Worm (Caenorhabditis elegans) whole organism, L4 larva: ENCODE results near the gene vnut-1.

Experiments used
- F10B5.3 ChIP-seq: sonication (generic microtip); optimal IDR thresholded peaks from 2 replicates; lab custom pipeline; 2016; ENCODE audit warnings: mild to moderate bottlenecking, missing genetic modification characterization, missing compliant biosample characterization
- F26F4.8 ChIP-seq: fragments of 200-800 bp; sonication (Bioruptor generic); conservative IDR thresholded peaks from 2 replicates; pipeline ENCODE4 v1.3.6; 2022; ENCODE audit warnings: missing genetic modification characterization, missing compliant biosample characterization
- F37D6.2 ChIP-seq: sonication (generic microtip); optimal IDR thresholded peaks from 2 replicates; lab custom pipeline; 2016; ENCODE audit warnings: mild to moderate bottlenecking, missing genetic modification characterization, missing compliant biosample characterization
- F44E2.7 ChIP-seq: fragments of 200-800 bp; sonication (Bioruptor generic); IDR thresholded peaks from 2 replicates; pipeline ENCODE4 v2.1.2; 2022; ENCODE audit warnings: missing genetic modification characterization, missing compliant biosample characterization
- F49E8.2 ChIP-seq: sonication (generic microtip); optimal IDR thresholded peaks from 2 replicates; lab custom pipeline; 2016; ENCODE audit warnings: missing compliant biosample characterization, mild to moderate bottlenecking, missing genetic modification characterization, borderline replicate concordance
- R02D3.7 ChIP-seq: fragments of 150-350 bp; sonication (generic microtip); optimal IDR thresholded peaks from 3 replicates; lab custom pipeline; 2014; ENCODE audit warnings: missing biosample characterization, missing genetic modification characterization
- T20F7.1 ChIP-seq: fragments of 200-800 bp; sonication (Bioruptor generic); optimal IDR thresholded peaks from 2 replicates; lab custom pipeline; 2018; ENCODE audit warnings: mild to moderate bottlenecking, missing genetic modification characterization, missing compliant biosample characterization
- Y48G9A.11 ChIP-seq: fragments of 200-800 bp; sonication (Bioruptor generic); IDR thresholded peaks from 2 replicates; pipeline ENCODE4 v1.3.6; 2022; ENCODE audit warnings: missing genetic modification reagents, missing genetic modification characterization, missing compliant biosample characterization
- Y75B8A.6 ChIP-seq: fragments of 200-800 bp; sonication (Bioruptor generic); IDR thresholded peaks from 2 replicates; pipeline ENCODE4 v1.3.6; 2022; ENCODE audit warnings: missing genetic modification reagents, missing genetic modification characterization, missing compliant biosample characterization
- ZK546.5 ChIP-seq, 2 experiments: sonication (generic microtip); optimal IDR thresholded peaks; 2 replicates each; lab custom pipeline; 2017; ENCODE audit warnings: missing biosample characterization in 2 of 2, missing genetic modification characterization in 2 of 2
- aha-1 ChIP-seq: fragments of 150-350 bp; peaks from one replicate; lab custom pipeline; 2014; ENCODE audit warnings: missing biosample characterization, missing genetic modification characterization
- arid-1 ChIP-seq: fragments of 200-800 bp; sonication (Bioruptor generic); conservative IDR thresholded peaks from 2 replicates; pipeline ENCODE4 v1.3.6; 2022; ENCODE audit warnings: missing genetic modification reagents, missing genetic modification characterization, missing compliant biosample characterization
- ceh-44 ChIP-seq: fragments of 200-800 bp; sonication (Bioruptor generic); IDR thresholded peaks from 2 replicates; pipeline ENCODE4 v1.3.6; 2022; ENCODE audit warnings: missing genetic modification reagents, missing genetic modification characterization, missing compliant biosample characterization
- ceh-82 ChIP-seq: sonication (generic microtip); optimal IDR thresholded peaks from 2 replicates; lab custom pipeline; 2017; ENCODE audit warnings: missing biosample characterization, missing genetic modification characterization
- ctbp-1 ChIP-seq: fragments of 200-800 bp; sonication (Bioruptor generic); IDR thresholded peaks from 2 replicates; pipeline ENCODE4 v1.3.6; 2022; ENCODE audit warnings: missing genetic modification reagents, missing genetic modification characterization, missing compliant biosample characterization
- daf-12 ChIP-seq: fragments of 150-350 bp; optimal IDR thresholded peaks from 2 replicates; lab custom pipeline; 2014; ENCODE audit warnings: missing biosample characterization, missing genetic modification reagents, missing genetic modification characterization
- daf-16 ChIP-seq, 3 experiments: sonication (generic microtip); optimal IDR thresholded peaks; 2 replicates each; lab custom pipeline; 2016 to 2017; ENCODE audit warnings: missing genetic modification characterization in 3 of 3, missing genetic modification reagents in 3 of 3, mild to moderate bottlenecking in 2 of 3, missing compliant biosample characterization in 2 of 3, missing biosample characterization in 1 of 3, moderate library complexity in 1 of 3
- dmd-6 ChIP-seq: fragments of 200-800 bp; sonication (Bioruptor generic); IDR thresholded peaks from 2 replicates; pipeline ENCODE4 v1.3.6; 2022; ENCODE audit warnings: missing genetic modification reagents, missing genetic modification characterization, missing compliant biosample characterization
- dmd-8 ChIP-seq: fragments of 200-800 bp; sonication (Bioruptor generic); IDR thresholded peaks from 2 replicates; pipeline ENCODE4 v1.3.6; 2022; ENCODE audit warnings: missing genetic modification characterization, missing compliant biosample characterization
- dmd-9 ChIP-seq: fragments of 200-800 bp; sonication (Bioruptor generic); IDR thresholded peaks from 2 replicates; pipeline ENCODE4 v1.3.6; 2022; ENCODE audit warnings: missing genetic modification reagents, missing genetic modification characterization, missing compliant biosample characterization
- duxl-1 ChIP-seq: sonication (generic microtip); optimal IDR thresholded peaks from 2 replicates; lab custom pipeline; 2016; ENCODE audit warnings: mild to moderate bottlenecking, missing genetic modification characterization, moderate library complexity, missing compliant biosample characterization; ENCODE audit not compliant: poor library complexity
- egl-43 ChIP-seq: fragments of 200-800 bp; sonication (Bioruptor generic); IDR thresholded peaks from 2 replicates; pipeline ENCODE4 v1.3.6; 2022; ENCODE audit warnings: missing genetic modification reagents, missing genetic modification characterization, missing compliant biosample characterization
- fkh-10 ChIP-seq: fragments of 150-350 bp; optimal IDR thresholded peaks from 2 replicates; lab custom pipeline; 2014; ENCODE audit warnings: missing biosample characterization, missing genetic modification reagents, missing genetic modification characterization
- hif-1 ChIP-seq, 2 experiments: sonication (generic microtip); optimal IDR thresholded peaks; 2 replicates each; lab custom pipeline; 2016 to 2017; ENCODE audit warnings: missing compliant biosample characterization in 2 of 2, missing genetic modification characterization in 2 of 2, missing genetic modification reagents in 2 of 2, missing genotype in 2 of 2, mild to moderate bottlenecking in 1 of 2
- hmg-1.1 ChIP-seq: fragments of 200-800 bp; sonication (Bioruptor generic); IDR thresholded peaks from 2 replicates; pipeline ENCODE4 v1.3.6; 2022; ENCODE audit warnings: missing genetic modification reagents, missing genetic modification characterization, missing compliant biosample characterization
- jun-1 ChIP-seq: fragments of 150-350 bp; optimal IDR thresholded peaks from 2 replicates; lab custom pipeline; 2014; ENCODE audit warnings: missing biosample characterization, missing genetic modification reagents, missing genetic modification characterization
- lin-29 ChIP-seq: fragments of 200-800 bp; sonication (Bioruptor generic); IDR thresholded peaks from 2 replicates; pipeline ENCODE4 v1.3.6; 2022; ENCODE audit warnings: missing genetic modification reagents, missing genetic modification characterization, missing compliant biosample characterization
- lin-38 ChIP-seq: fragments of 200-800 bp; sonication (Bioruptor generic); IDR thresholded peaks from 2 replicates; pipeline ENCODE4 v1.3.6; 2022; ENCODE audit warnings: missing genetic modification reagents, missing genetic modification characterization, missing compliant biosample characterization
- lin-39 ChIP-seq: fragments of 150-350 bp; optimal IDR thresholded peaks from 2 replicates; lab custom pipeline; 2014; ENCODE audit warnings: missing biosample characterization, missing genetic modification reagents, missing genetic modification characterization
- lir-3 ChIP-seq: sonication (generic microtip); optimal IDR thresholded peaks from 2 replicates; lab custom pipeline; 2016; ENCODE audit warnings: mild to moderate bottlenecking, missing genetic modification characterization, missing compliant biosample characterization
- lsy-2 ChIP-seq, 2 experiments: fragments of 150-350 bp in 1 of 2; sonication (generic microtip) in 1 of 2; optimal IDR thresholded peaks; 2 replicates each; lab custom pipeline; 2014 to 2017; ENCODE audit warnings: missing biosample characterization in 2 of 2, missing genetic modification characterization in 2 of 2
- mdt-29 ChIP-seq: fragments of 200-800 bp; sonication (Bioruptor generic); IDR thresholded peaks from 2 replicates; pipeline ENCODE4 v1.3.6; 2022; ENCODE audit warnings: missing genetic modification reagents, missing genetic modification characterization, missing compliant biosample characterization
- mxl-3 ChIP-seq: fragments of 200-800 bp; sonication (Bioruptor generic); optimal IDR thresholded peaks from 2 replicates; lab custom pipeline; 2018; ENCODE audit warnings: mild to moderate bottlenecking, missing genetic modification characterization, missing compliant biosample characterization
- nhr-102 ChIP-seq: sonication (generic microtip); optimal IDR thresholded peaks from 2 replicates; lab custom pipeline; 2016; ENCODE audit warnings: mild to moderate bottlenecking, missing genetic modification characterization, moderate library complexity, missing compliant biosample characterization
- nhr-237 ChIP-seq: sonication (generic microtip); optimal IDR thresholded peaks from 2 replicates; lab custom pipeline; 2017; ENCODE audit warnings: missing biosample characterization, missing genetic modification characterization
- nhr-25 ChIP-seq: sonication (generic microtip); optimal IDR thresholded peaks from 2 replicates; lab custom pipeline; 2017; ENCODE audit warnings: missing genetic modification characterization, mild to moderate bottlenecking, missing compliant biosample characterization, antibody characterized with exemption, moderate library complexity, borderline replicate concordance; ENCODE audit not compliant: insufficient read depth
- nhr-28 ChIP-seq: fragments of 150-350 bp; optimal IDR thresholded peaks from 2 replicates; lab custom pipeline; 2014; ENCODE audit warnings: missing biosample characterization, missing genetic modification characterization
- nhr-41 ChIP-seq: fragments of 200-800 bp; sonication (Bioruptor generic); IDR thresholded peaks from 2 replicates; pipeline ENCODE4 v1.3.6; 2022; ENCODE audit warnings: missing genetic modification reagents, missing genetic modification characterization, missing compliant biosample characterization
- nhr-42 ChIP-seq: fragments of 200-800 bp; sonication (Bioruptor generic); IDR thresholded peaks from 2 replicates; pipeline ENCODE4 v1.3.6; 2022; ENCODE audit warnings: missing genetic modification characterization, missing compliant biosample characterization
- nhr-76 ChIP-seq: fragments of 150-350 bp; optimal IDR thresholded peaks from 2 replicates; lab custom pipeline; 2014; ENCODE audit warnings: missing biosample characterization, missing genetic modification characterization
- pha-4 ChIP-seq, 2 experiments: fragments of 150-350 bp in 1 of 2; fragments of 200-800 bp in 1 of 2; sonication (Bioruptor generic) in 1 of 2; IDR thresholded peaks in 1 of 2; optimal IDR thresholded peaks in 1 of 2; 2 replicates each; pipeline versions ENCODE4 v1.3.6 to Lab custom; 2014 to 2022; ENCODE audit warnings: missing genetic modification characterization in 2 of 2, missing genetic modification reagents in 2 of 2, missing biosample characterization in 1 of 2, missing compliant biosample characterization in 1 of 2
- rbr-2 ChIP-seq: sonication (generic microtip); optimal IDR thresholded peaks from 2 replicates; lab custom pipeline; 2016; ENCODE audit warnings: missing genotype, missing genetic modification characterization, missing compliant biosample characterization
- sdz-12 ChIP-seq: fragments of 200-800 bp; sonication (Bioruptor generic); optimal IDR thresholded peaks from 2 replicates; lab custom pipeline; 2018; ENCODE audit warnings: mild to moderate bottlenecking, missing genetic modification characterization, missing compliant biosample characterization
- tag-97 ChIP-seq: fragments of 200-800 bp; sonication (Bioruptor generic); IDR thresholded peaks from 2 replicates; pipeline ENCODE4 v1.3.6; 2022; ENCODE audit warnings: missing genetic modification characterization, missing compliant biosample characterization
- tra-1 ChIP-seq: fragments of 200-800 bp; sonication (Bioruptor generic); IDR thresholded peaks from 2 replicates; pipeline ENCODE4 v1.3.6; 2022; ENCODE audit warnings: missing genetic modification reagents, missing genetic modification characterization, missing compliant biosample characterization
- zag-1 ChIP-seq: fragments of 150-350 bp; optimal IDR thresholded peaks from 2 replicates; lab custom pipeline; 2014; ENCODE audit warnings: missing biosample characterization, missing genetic modification characterization
- zip-11 ChIP-seq: fragments of 200-800 bp; sonication (Bioruptor generic); IDR thresholded peaks from 2 replicates; pipeline ENCODE4 v1.3.6; 2022; ENCODE audit warnings: missing genetic modification characterization, missing compliant biosample characterization
- zip-2 ChIP-seq: fragments of 150-350 bp; optimal IDR thresholded peaks from 2 replicates; lab custom pipeline; 2014; ENCODE audit warnings: missing biosample characterization, missing genetic modification characterization
- ztf-11 ChIP-seq: fragments of 150-350 bp; optimal IDR thresholded peaks from 2 replicates; lab custom pipeline; 2014; ENCODE audit warnings: missing biosample characterization, missing genetic modification characterization
- ztf-7 ChIP-seq: fragments of 150-350 bp; optimal IDR thresholded peaks from 2 replicates; lab custom pipeline; 2014; ENCODE audit warnings: missing biosample characterization, missing genetic modification characterization

Gene vnut-1

ce11 chrII:14496809-14497208 is 7.2 kb downstream of the vnut-1 start:
- TF ChIP-seq mdt-29 (GFP tag; lab: Robert Waterston, UW): peak; percentile 77; the same call in 1 of the 2 replicates
- TF ChIP-seq Y75B8A.6 (GFP tag; lab: Robert Waterston, UW): peak; percentile 44; the same call in 1 of the 2 replicates
- TF ChIP-seq T20F7.1 (GFP tag; lab: Kevin White, UChicago): peak; percentile 74
- peak; percentile 94 for TF ChIP-seq F26F4.8 (GFP tag; lab: Robert Waterston, UW)
- no peak for TF ChIP-seq ztf-11 (tag; lab: Kevin White, UChicago)
- peak; percentile 86 for TF ChIP-seq hmg-1.1
- peak; percentile 76 for TF ChIP-seq dmd-9 (GFP tag; lab: Robert Waterston, UW)
- peak; percentile 60 to 92 for TF ChIP-seq daf-16 (GFP tag; optimal IDR thresholded peaks at IDR 0.05; lab: Kevin White, UChicago)
- TF ChIP-seq daf-16 (tag; optimal IDR thresholded peaks at IDR 0.05; lab: Kevin White, UChicago): peak; percentile 77
- peak; percentile 39 to 84 for TF ChIP-seq lsy-2 (tag; optimal IDR thresholded peaks at IDR 0.05; lab: Kevin White, UChicago)
- TF ChIP-seq jun-1 (tag; lab: Kevin White, UChicago): no peak
- TF ChIP-seq Y48G9A.11: peak; percentile 81
- TF ChIP-seq ceh-44: peak; percentile 90
- peak; percentile 78 for TF ChIP-seq F49E8.2 (tag; lab: Kevin White, UChicago)
- no peak for TF ChIP-seq fkh-10 (GFP tag; lab: Kevin White, UChicago)
- peak; percentile 91 for TF ChIP-seq nhr-28 (tag; lab: Kevin White, UChicago)
- TF ChIP-seq sdz-12 (GFP tag; lab: Kevin White, UChicago): peak; percentile 59
- TF ChIP-seq dmd-6 (GFP tag; lab: Robert Waterston, UW): peak; percentile 70
- peak; percentile 85 for TF ChIP-seq lin-38 (GFP tag; lab: Robert Waterston, UW)
- TF ChIP-seq nhr-76 (tag; lab: Kevin White, UChicago): no peak
- peak; percentile 90 for TF ChIP-seq tra-1 (GFP tag; lab: Robert Waterston, UW)
- no peak for TF ChIP-seq ZK546.5 (tag; optimal IDR thresholded peaks at IDR 0.05; lab: Kevin White, UChicago)
- TF ChIP-seq arid-1 (GFP tag; lab: Robert Waterston, UW): peak; percentile 87
- TF ChIP-seq nhr-237 (tag; lab: Kevin White, UChicago): no peak
- TF ChIP-seq lin-29: peak; percentile 63
- TF ChIP-seq nhr-25 (tag; lab: Kevin White, UChicago): peak; percentile 80
- peak; percentile 77 for TF ChIP-seq rbr-2
- TF ChIP-seq zip-11 (GFP tag; lab: Robert Waterston, UW): 0 out of 2 replicates have a peak, but pooled peaks have one; percentile 37
- peak; percentile 87 for TF ChIP-seq nhr-41
- peak; percentile 7 for TF ChIP-seq R02D3.7 (tag; lab: Kevin White, UChicago)
- TF ChIP-seq nhr-102 (tag; lab: Kevin White, UChicago): peak; percentile 89
- TF ChIP-seq aha-1 (tag; lab: Kevin White, UChicago): peak; percentile 99
- no peak for TF ChIP-seq ceh-82 (tag; lab: Kevin White, UChicago)
- TF ChIP-seq lin-39 (tag; lab: Kevin White, UChicago): no peak
- peak; percentile 41 for TF ChIP-seq zip-2 (tag; lab: Kevin White, UChicago)
- TF ChIP-seq zag-1 (tag; lab: Kevin White, UChicago): no peak
- TF ChIP-seq lir-3: peak; percentile 88
- peak; percentile 92 for TF ChIP-seq F44E2.7 (GFP tag; lab: Robert Waterston, UW)
- TF ChIP-seq mxl-3 (GFP tag; lab: Kevin White, UChicago): peak; percentile 83
- peak; percentile 93 for TF ChIP-seq pha-4 (GFP tag; IDR thresholded peaks at IDR 0.05; lab: Robert Waterston, UW)
- TF ChIP-seq pha-4 (tag; optimal IDR thresholded peaks at IDR 0.05; lab: Kevin White, UChicago): no peak
- no peak for TF ChIP-seq tag-97 (GFP tag; lab: Robert Waterston, UW)
- peak; percentile 97 for TF ChIP-seq egl-43
- TF ChIP-seq ctbp-1: peak; percentile 76
- TF ChIP-seq nhr-42 (GFP tag; lab: Robert Waterston, UW): peak; percentile 95
- peak; percentile 74 for TF ChIP-seq F37D6.2 (tag; lab: Kevin White, UChicago)
- TF ChIP-seq hif-1 (tag; optimal IDR thresholded peaks at IDR 0.05; lab: Kevin White, UChicago): peak; percentile 89 to 95
- TF ChIP-seq ztf-7 (tag; lab: Kevin White, UChicago): peak; percentile 61
- peak; percentile 98 for TF ChIP-seq dmd-8 (GFP tag; lab: Robert Waterston, UW)
- TF ChIP-seq duxl-1 (tag; lab: Kevin White, UChicago): peak; percentile 86
- TF ChIP-seq F10B5.3: peak; percentile 57
- TF ChIP-seq daf-12 (tag; lab: Kevin White, UChicago): no peak
